Fruit fly (Drosophila melanogaster): ENCODE results near the gene Myt1.
A peak's percentile ranks its signal among the peaks of the same experiment; 100 is the strongest.

Gene Myt1

dm6 chr3L:5809642-5810279 is 30.4 kb upstream of the Myt1 start:
- TF ChIP-seq Six4 (GFP tag; optimal IDR thresholded peaks at IDR 0.05) (no peak), CG15011 (GFP tag; optimal IDR thresholded peaks at IDR 0.05) (no peak), CG17359 (tag; optimal IDR thresholded peaks at IDR 0.05) (no peak), CG15479 (GFP tag; optimal IDR thresholded peaks at IDR 0.05) (peak; percentile 91), GATAe (GFP tag; conservative IDR thresholded peaks at IDR 0.05) (peak; percentile 97), knrl (GFP tag; IDR thresholded peaks at IDR 0.05; ENCODE audit: partially characterized antibody) (no peak), grau (tag; optimal IDR thresholded peaks at IDR 0.05) (no peak), B-H1 (GFP tag; IDR thresholded peaks at IDR 0.05) (no peak), grn (GFP tag; optimal IDR thresholded peaks at IDR 0.05) (peak; percentile 97), Stat92E (GFP tag; optimal IDR thresholded peaks at IDR 0.05) (no peak), tup (GFP tag; optimal IDR thresholded peaks at IDR 0.05) (peak; percentile 10), tna (GFP tag; IDR thresholded peaks at IDR 0.05; ENCODE audit: partially characterized antibody) (0 out of 2 replicates have a peak, but pooled peaks have one; percentile 45), CG9797 (GFP tag; optimal IDR thresholded peaks at IDR 0.05) (no peak), Bteb2 (GFP tag; optimal IDR thresholded peaks at IDR 0.05) (no peak), CG9817 (tag; optimal IDR thresholded peaks at IDR 0.05) (no peak), Dek (tag; optimal IDR thresholded peaks at IDR 0.05) (no peak), Optix (GFP tag; IDR thresholded peaks at IDR 0.05) (no peak), CG8281 (tag; optimal IDR thresholded peaks at IDR 0.05) (no peak), peb (GFP tag; IDR thresholded peaks at IDR 0.05) (no peak), CG10543 (GFP tag; optimal IDR thresholded peaks at IDR 0.05) (peak; percentile 66), sna (GFP tag; IDR thresholded peaks at IDR 0.05; ENCODE audit: partially characterized antibody) (0 out of 2 replicates have a peak, but pooled peaks have one; percentile 28), CG16779 (GFP tag; IDR thresholded peaks at IDR 0.05) (no peak), wor (GFP tag; IDR thresholded peaks at IDR 0.05) (no peak), da (GFP tag; optimal IDR thresholded peaks at IDR 0.05) (peak; percentile 33), CG13624 (GFP tag; optimal IDR thresholded peaks at IDR 0.05) (peak; percentile 57), Aef1 (GFP tag; IDR thresholded peaks at IDR 0.05) (peak; percentile 92), pros (GFP tag; optimal IDR thresholded peaks at IDR 0.05) (peak; percentile 86), btn (GFP tag; optimal IDR thresholded peaks at IDR 0.05) (no peak), CG32772 (GFP tag; IDR thresholded peaks at IDR 0.05) (no peak), CG10979 (tag; optimal IDR thresholded peaks at IDR 0.05) (no peak), Nf-YC (tag; optimal IDR thresholded peaks at IDR 0.05) (peak; percentile 80), Hr78 (GFP tag; optimal IDR thresholded peaks at IDR 0.05) (no peak), CG10462 (GFP tag; optimal IDR thresholded peaks at IDR 0.05) (no peak), Mad (GFP tag; optimal IDR thresholded peaks at IDR 0.05) (no peak), CG1832 (GFP tag; optimal IDR thresholded peaks at IDR 0.05) (peak; percentile 69), CG9215 (GFP tag; IDR thresholded peaks at IDR 0.05) (no peak), CG12744 (GFP tag; optimal IDR thresholded peaks at IDR 0.05) (no peak), sug (tag; optimal IDR thresholded peaks at IDR 0.05) (peak; percentile 96), phol (tag; optimal IDR thresholded peaks at IDR 0.05) (no peak), CG31441 (GFP tag; IDR thresholded peaks at IDR 0.05) (no peak), hbn (GFP tag; IDR thresholded peaks at IDR 0.05; ENCODE audit: partially characterized antibody) (no peak), MESR4 (GFP tag; optimal IDR thresholded peaks at IDR 0.05) (no peak), kay (GFP tag; optimal IDR thresholded peaks at IDR 0.05) (no peak), CG34376 (GFP tag; optimal IDR thresholded peaks at IDR 0.05) (peak; percentile 95), CG6254 (GFP tag; optimal IDR thresholded peaks at IDR 0.05) (no peak), CG16813 (GFP tag; IDR thresholded peaks at IDR 0.05; ENCODE audit: partially characterized antibody) (no peak), slbo (GFP tag; IDR thresholded peaks at IDR 0.05) (no peak), CG11504 (tag; optimal IDR thresholded peaks at IDR 0.05) (no peak), h (optimal IDR thresholded peaks at IDR 0.05) (no peak)

Measured in whole organism, embryonic.